Worm (Caenorhabditis elegans): ENCODE measurements around the gene C48B4.9.

C48B4.9 gene

DNA sequence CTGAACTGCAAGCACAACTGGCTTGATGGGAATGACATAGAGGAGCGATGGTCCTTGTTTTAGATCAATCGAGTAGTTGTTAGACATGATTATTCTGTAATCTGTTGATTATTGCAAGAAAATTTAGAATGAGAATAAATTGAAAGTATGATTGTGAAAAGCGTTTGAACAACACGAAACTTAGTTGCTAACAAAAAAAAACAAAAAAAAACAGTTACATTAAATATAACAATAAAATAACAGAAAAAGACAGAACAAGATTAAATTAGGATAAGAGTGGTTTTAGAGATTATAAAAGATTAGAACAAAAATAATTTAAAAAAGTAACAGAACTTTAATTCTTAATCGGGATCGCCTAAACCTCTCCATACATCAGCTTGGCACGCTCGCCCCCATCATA lies at the start of gene C48B4.9:
TSS of gene C48B4.9 (minus strand) at position 101 of the 400 bp plus-strand sequence.
- TF ChIP-seq ets-7 (tag; optimal IDR thresholded peaks at IDR 0.05), result no peak
- TF ChIP-seq ceh-13 (GFP tag; optimal IDR thresholded peaks at IDR 0.05), result no peak
- TF ChIP-seq aly-1 (tag; optimal IDR thresholded peaks at IDR 0.05), result no peak
- TF ChIP-seq tbx-11 (GFP tag; IDR thresholded peaks at IDR 0.05), result no peak
- no peak for TF ChIP-seq hmbx-1 (tag; optimal IDR thresholded peaks at IDR 0.05)
- TF ChIP-seq ceh-36 (tag; optimal IDR thresholded peaks at IDR 0.05), result no peak
- no peak for TF ChIP-seq scrt-1 (GFP tag; IDR thresholded peaks at IDR 0.05)
- TF ChIP-seq pes-1 (GFP tag; IDR thresholded peaks at IDR 0.05), result no peak
- no peak for TF ChIP-seq tra-4 (tag; optimal IDR thresholded peaks at IDR 0.05)
- no peak for TF ChIP-seq flt-1 (GFP tag; IDR thresholded peaks at IDR 0.05)
- TF ChIP-seq F13C5.2 (tag; optimal IDR thresholded peaks at IDR 0.05), result no peak
- TF ChIP-seq ama-1 (optimal IDR thresholded peaks at IDR 0.05), result no peak
- no peak for TF ChIP-seq hnd-1 (tag; optimal IDR thresholded peaks at IDR 0.05)
- TF ChIP-seq hmg-4 (GFP tag; optimal IDR thresholded peaks at IDR 0.05), result no peak
- no peak for TF ChIP-seq sea-1 (GFP tag; conservative IDR thresholded peaks at IDR 0.05)
- no peak for TF ChIP-seq B0310.2 (tag; optimal IDR thresholded peaks at IDR 0.05)
- no peak for TF ChIP-seq tbx-37 (GFP tag; conservative IDR thresholded peaks at IDR 0.05)

ce11 chrIII:9612097-9612496 lies 49.0 kb upstream of the C48B4.9 start, which contains the start of gene bbs-4:
bbs-4 (minus strand) TSS chrIII:9612197.
- no peak for TF ChIP-seq pes-1 (GFP tag; IDR thresholded peaks at IDR 0.05)

ce11 chrIII:9608650-9609049 lies 45.5 kb upstream of the C48B4.9 start, which contains the start of gene clec-161:
clec-161 (minus strand) TSS chrIII:9608750.
- TF ChIP-seq sea-1 (GFP tag; conservative IDR thresholded peaks at IDR 0.05), result no peak
- TF ChIP-seq tra-4 (tag; optimal IDR thresholded peaks at IDR 0.05), result no peak
- TF ChIP-seq tbx-37 (GFP tag; conservative IDR thresholded peaks at IDR 0.05), result no peak
- TF ChIP-seq ceh-13 (GFP tag; optimal IDR thresholded peaks at IDR 0.05), result no peak
- TF ChIP-seq tbx-11 (GFP tag; IDR thresholded peaks at IDR 0.05), result no peak
- no peak for TF ChIP-seq flt-1 (GFP tag; IDR thresholded peaks at IDR 0.05)
- no peak for TF ChIP-seq ceh-36 (tag; optimal IDR thresholded peaks at IDR 0.05)
- TF ChIP-seq hmbx-1 (tag; optimal IDR thresholded peaks at IDR 0.05), result no peak
- no peak for TF ChIP-seq F13C5.2 (tag; optimal IDR thresholded peaks at IDR 0.05)
- TF ChIP-seq ets-7 (tag; optimal IDR thresholded peaks at IDR 0.05), result no peak
- no peak for TF ChIP-seq aly-1 (tag; optimal IDR thresholded peaks at IDR 0.05)
- no peak for TF ChIP-seq hnd-1 (tag; optimal IDR thresholded peaks at IDR 0.05)
- TF ChIP-seq ama-1 (optimal IDR thresholded peaks at IDR 0.05), result no peak
- TF ChIP-seq scrt-1 (GFP tag; IDR thresholded peaks at IDR 0.05), result no peak
- no peak for TF ChIP-seq pes-1 (GFP tag; IDR thresholded peaks at IDR 0.05)
- no peak for TF ChIP-seq hmg-4 (GFP tag; optimal IDR thresholded peaks at IDR 0.05)
- TF ChIP-seq B0310.2 (tag; optimal IDR thresholded peaks at IDR 0.05), result no peak

ce11 chrIII:9600645-9601044 lies 37.5 kb upstream of the C48B4.9 start, which contains the start of gene F58A4.2:
F58A4.2 (minus strand) TSS chrIII:9600745.
- TF ChIP-seq tra-4 (tag; optimal IDR thresholded peaks at IDR 0.05) (no peak), tbx-11 (GFP tag; IDR thresholded peaks at IDR 0.05) (no peak), F13C5.2 (tag; optimal IDR thresholded peaks at IDR 0.05) (no peak), hnd-1 (tag; optimal IDR thresholded peaks at IDR 0.05) (no peak), aly-1 (tag; optimal IDR thresholded peaks at IDR 0.05) (no peak), tbx-37 (GFP tag; conservative IDR thresholded peaks at IDR 0.05) (no peak), ceh-36 (tag; optimal IDR thresholded peaks at IDR 0.05) (no peak)

ce11 chrIII:9598168-9598567 lies 35.0 kb upstream of the C48B4.9 start, which contains the start of gene F58A4.1:
F58A4.1 (plus strand) TSS chrIII:9598468.
- TF ChIP-seq flt-1 (GFP tag; IDR thresholded peaks at IDR 0.05) (no peak), hmg-4 (GFP tag; optimal IDR thresholded peaks at IDR 0.05) (no peak), B0310.2 (tag; optimal IDR thresholded peaks at IDR 0.05) (no peak), F13C5.2 (tag; optimal IDR thresholded peaks at IDR 0.05) (no peak), tbx-37 (GFP tag; conservative IDR thresholded peaks at IDR 0.05) (no peak), aly-1 (tag; optimal IDR thresholded peaks at IDR 0.05) (no peak), ceh-36 (tag; optimal IDR thresholded peaks at IDR 0.05) (no peak), scrt-1 (GFP tag; IDR thresholded peaks at IDR 0.05) (no peak), hmbx-1 (tag; optimal IDR thresholded peaks at IDR 0.05) (no peak), ceh-13 (GFP tag; optimal IDR thresholded peaks at IDR 0.05) (no peak), tbx-11 (GFP tag; IDR thresholded peaks at IDR 0.05) (no peak), pes-1 (GFP tag; IDR thresholded peaks at IDR 0.05) (no peak), tra-4 (tag; optimal IDR thresholded peaks at IDR 0.05) (no peak), ama-1 (optimal IDR thresholded peaks at IDR 0.05) (no peak), ets-7 (tag; optimal IDR thresholded peaks at IDR 0.05) (no peak)

DNA sequence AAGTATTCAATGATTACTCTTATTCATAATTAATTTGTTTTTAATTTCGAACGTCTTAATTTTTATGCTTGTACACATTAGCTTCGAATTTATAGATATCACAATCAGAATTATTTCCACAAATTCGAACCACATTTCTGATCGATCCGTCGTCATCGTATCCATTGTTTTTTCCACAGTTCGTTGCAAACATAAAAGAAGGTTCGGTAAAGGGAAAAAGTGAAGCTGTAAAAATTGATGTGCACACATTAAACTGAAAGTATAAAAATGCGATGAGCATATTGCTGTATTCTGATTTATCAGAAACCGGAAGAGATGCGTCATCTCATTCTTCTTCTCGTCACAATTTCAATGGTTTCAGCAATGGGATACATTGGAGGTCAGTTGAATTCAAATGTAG lies 33.9 kb upstream of the C48B4.9 start, which contains the start of gene C48B4.12:
TSS of gene C48B4.12 (plus strand) at position 301 of the 400 bp plus-strand sequence.
- TF ChIP-seq hnd-1 (tag; optimal IDR thresholded peaks at IDR 0.05) (no peak), pes-1 (GFP tag; IDR thresholded peaks at IDR 0.05) (no peak), B0310.2 (tag; optimal IDR thresholded peaks at IDR 0.05) (no peak), tbx-37 (GFP tag; conservative IDR thresholded peaks at IDR 0.05) (no peak), scrt-1 (GFP tag; IDR thresholded peaks at IDR 0.05) (no peak), tra-4 (tag; optimal IDR thresholded peaks at IDR 0.05) (no peak), tbx-11 (GFP tag; IDR thresholded peaks at IDR 0.05) (no peak), ceh-36 (tag; optimal IDR thresholded peaks at IDR 0.05) (no peak), aly-1 (tag; optimal IDR thresholded peaks at IDR 0.05) (no peak), ama-1 (optimal IDR thresholded peaks at IDR 0.05) (no peak), ets-7 (tag; optimal IDR thresholded peaks at IDR 0.05) (no peak), sea-1 (GFP tag; conservative IDR thresholded peaks at IDR 0.05) (no peak), ceh-13 (GFP tag; optimal IDR thresholded peaks at IDR 0.05) (no peak), hmg-4 (GFP tag; optimal IDR thresholded peaks at IDR 0.05) (no peak), hmbx-1 (tag; optimal IDR thresholded peaks at IDR 0.05) (no peak)

- TF ChIP-seq hmg-4 (GFP tag; optimal IDR thresholded peaks at IDR 0.05) (no peak), B0310.2 (tag; optimal IDR thresholded peaks at IDR 0.05) (no peak), aly-1 (tag; optimal IDR thresholded peaks at IDR 0.05) (no peak), tbx-37 (GFP tag; conservative IDR thresholded peaks at IDR 0.05) (no peak), ama-1 (optimal IDR thresholded peaks at IDR 0.05) (no peak), F13C5.2 (tag; optimal IDR thresholded peaks at IDR 0.05) (no peak), scrt-1 (GFP tag; IDR thresholded peaks at IDR 0.05) (no peak), ceh-36 (tag; optimal IDR thresholded peaks at IDR 0.05) (no peak)
These were observed 32.4 kb upstream of the C48B4.9 start, which contains the start of gene rom-2 for ce11 chrIII:9595563-9595962. rom-2 (minus strand) TSS chrIII:9595663.
